Fruit fly (Drosophila melanogaster) whole organism, wandering third instar larva: ENCODE data around the gene CG34452.

ENCODE experiments used
- Abd-B ChIP-seq: fragments of >200 bp; optimal IDR thresholded peaks from 2 replicates; lab custom pipeline; 2017; ENCODE audit warnings: missing biosample characterization, missing genetic modification characterization
- Dif ChIP-seq: fragments of 200-275, 200-300 bp; sonication (Bioruptor generic); optimal IDR thresholded peaks from 2 replicates; lab custom pipeline; 2018; ENCODE audit warnings: missing biosample characterization, missing genetic modification characterization; ENCODE audit not compliant: partially characterized antibody
- Myc ChIP-seq: fragments of >200 bp; optimal IDR thresholded peaks from 2 replicates; lab custom pipeline; 2017
- h ChIP-seq: fragments of 200-800 bp; sonication (Bioruptor generic); optimal IDR thresholded peaks from 3 replicates; lab custom pipeline; 2016; ENCODE audit warnings: missing biosample characterization, mild to moderate bottlenecking, missing genetic modification characterization
- usp ChIP-seq: fragments of >200 bp; optimal IDR thresholded peaks from 2 replicates; lab custom pipeline; 2017; ENCODE audit warnings: missing biosample characterization, missing genetic modification characterization
- woc ChIP-seq: sonication (Bioruptor generic); optimal IDR thresholded peaks from 2 replicates; lab custom pipeline; 2016; ENCODE audit warnings: missing biosample characterization, mild to moderate bottlenecking, missing genetic modification characterization

DNA sequence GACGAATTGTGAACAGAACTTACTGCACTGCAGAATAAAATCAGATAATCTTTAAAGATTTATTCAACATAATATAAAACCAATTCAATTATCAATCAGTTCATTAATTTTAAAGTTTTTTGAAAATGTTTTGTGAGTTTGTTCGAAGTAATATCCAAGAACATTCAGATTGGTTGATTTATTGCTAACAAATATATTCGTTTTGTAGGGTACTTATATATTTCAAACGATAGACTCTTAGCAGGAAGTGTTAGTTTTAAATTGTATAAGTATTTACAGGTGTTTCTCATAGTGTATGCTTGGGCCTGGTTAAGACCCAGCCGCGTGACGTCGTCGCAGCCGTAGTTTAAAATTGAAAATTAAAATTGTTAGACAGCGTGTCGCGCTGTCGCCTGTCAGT is 20.9 kb upstream of the CG34452 start:
- TF ChIP-seq Abd-B (GFP tag; lab: Kevin White, UChicago) (no peak), usp (GFP tag; lab: Kevin White, UChicago) (no peak), woc (GFP tag; lab: Kevin White, UChicago) (no peak), Myc (no peak), h (no peak), Dif (no peak)
